Worm (Caenorhabditis elegans): Measurements from ENCODE around the gene T04C12.8.

ce11 chrV:11061887-11062286 lies 7.3 kb downstream of the T04C12.8 start:
- no peak for TF ChIP-seq ZK546.5 (tag; optimal IDR thresholded peaks at IDR 0.05)
- no peak for TF ChIP-seq ztf-11 (tag; optimal IDR thresholded peaks at IDR 0.05)
- no peak for TF ChIP-seq lsy-2 (tag; optimal IDR thresholded peaks at IDR 0.05)
- no peak for TF ChIP-seq lin-11 (tag; optimal IDR thresholded peaks at IDR 0.05)
- no peak for TF ChIP-seq aly-2 (tag; optimal IDR thresholded peaks at IDR 0.05)
- TF ChIP-seq lin-39 (tag; optimal IDR thresholded peaks at IDR 0.05): no peak
- TF ChIP-seq dmd-4 (tag; optimal IDR thresholded peaks at IDR 0.05): no peak
- TF ChIP-seq nhr-11 (tag; optimal IDR thresholded peaks at IDR 0.05): no peak
- no peak for TF ChIP-seq nhr-237 (tag; optimal IDR thresholded peaks at IDR 0.05)
- TF ChIP-seq zag-1 (tag; optimal IDR thresholded peaks at IDR 0.05): no peak
- TF ChIP-seq ama-1 (optimal IDR thresholded peaks at IDR 0.05): no peak

Measured in whole organism, L2 larva.